Fruit fly (Drosophila melanogaster): Measurements from ENCODE around the gene Rh7.

Rh7 gene

dm6 chr3L:12175382-12175781, at the start of gene Rh7:
Rh7 (minus strand) TSS chr3L:12175482.
- TF ChIP-seq dsx (GFP tag; optimal IDR thresholded peaks at IDR 0.05; ENCODE audit: poor library complexity, severe bottlenecking): no peak
- TF ChIP-seq svp (GFP tag): peak; percentile 27
- no peak for TF ChIP-seq CG8632 (GFP tag; optimal IDR thresholded peaks at IDR 0.05)

- TF ChIP-seq CG34406 (GFP tag; optimal IDR thresholded peaks at IDR 0.05) (no peak), Sox14 (GFP tag; optimal IDR thresholded peaks at IDR 0.05) (no peak), eg (GFP tag; IDR thresholded peaks at IDR 0.05) (0 out of 3 replicates have a peak, but pooled peaks have one; percentile 9), CG7368 (GFP tag; optimal IDR thresholded peaks at IDR 0.05) (no peak), fd85E (GFP tag; optimal IDR thresholded peaks at IDR 0.05) (no peak), CG9139 (GFP tag; optimal IDR thresholded peaks at IDR 0.05) (no peak), Eip78C (GFP tag) (peak; percentile 53), Blimp-1 (GFP tag; optimal IDR thresholded peaks at IDR 0.05) (no peak), CG8632 (GFP tag; optimal IDR thresholded peaks at IDR 0.05) (no peak), CG3919 (GFP tag; optimal IDR thresholded peaks at IDR 0.05) (no peak), dsx (GFP tag; optimal IDR thresholded peaks at IDR 0.05; ENCODE audit: poor library complexity, severe bottlenecking) (no peak), achi (GFP tag; optimal IDR thresholded peaks at IDR 0.05) (no peak), Hr4 (GFP tag; optimal IDR thresholded peaks at IDR 0.05) (peak; percentile 16), CG32006 (GFP tag; optimal IDR thresholded peaks at IDR 0.05) (peak; percentile 52), CG6276 (GFP tag; optimal IDR thresholded peaks at IDR 0.05) (peak; percentile 3), Lpt (GFP tag; optimal IDR thresholded peaks at IDR 0.05) (no peak), lz (GFP tag; optimal IDR thresholded peaks at IDR 0.05) (no peak), dac (GFP tag; optimal IDR thresholded peaks at IDR 0.05) (no peak), CG4318 (GFP tag; optimal IDR thresholded peaks at IDR 0.05) (peak; percentile 10), CG11762 (GFP tag; optimal IDR thresholded peaks at IDR 0.05; ENCODE audit: insufficient read depth) (no peak), CG15336 (GFP tag; IDR thresholded peaks at IDR 0.05) (peak; percentile 21; the same call in 1 of the 2 replicates), Eip75B (GFP tag; optimal IDR thresholded peaks at IDR 0.05) (no peak), esn (GFP tag; optimal IDR thresholded peaks at IDR 0.05) (no peak), Hr38 (GFP tag; optimal IDR thresholded peaks at IDR 0.05) (no peak), OdsH (GFP tag; optimal IDR thresholded peaks at IDR 0.05) (no peak), acj6 (GFP tag; optimal IDR thresholded peaks at IDR 0.05) (no peak), CG8319 (GFP tag; optimal IDR thresholded peaks at IDR 0.05) (no peak), CG8119 (GFP tag; IDR thresholded peaks at IDR 0.05) (peak; percentile 53; the same call in 2 of the 3 replicates), vri (GFP tag; optimal IDR thresholded peaks at IDR 0.05) (no peak), CG1621 (tag; optimal IDR thresholded peaks at IDR 0.05) (no peak)
Measured at dm6 chr3L:12223635-12224016, 48.3 kb upstream of the Rh7 start.

dm6 chr3L:12222945-12223634, 47.8 kb upstream of the Rh7 start:
- TF ChIP-seq CG32006 (GFP tag; optimal IDR thresholded peaks at IDR 0.05) (peak; percentile 17), Ets96B (tag; optimal IDR thresholded peaks at IDR 0.05) (no peak), vri (GFP tag; optimal IDR thresholded peaks at IDR 0.05) (no peak), CG4318 (GFP tag; optimal IDR thresholded peaks at IDR 0.05) (no peak), CG8119 (GFP tag; IDR thresholded peaks at IDR 0.05) (no peak; the same call in 2 of the 3 replicates), CG16779 (tag; optimal IDR thresholded peaks at IDR 0.05) (no peak), Sox102F (GFP tag; optimal IDR thresholded peaks at IDR 0.05) (no peak), fd85E (GFP tag; optimal IDR thresholded peaks at IDR 0.05) (no peak), CG11902 (GFP tag; optimal IDR thresholded peaks at IDR 0.05) (no peak), salr (GFP tag; optimal IDR thresholded peaks at IDR 0.05) (no peak), CG3919 (GFP tag; optimal IDR thresholded peaks at IDR 0.05) (no peak), Ets21C (GFP tag; optimal IDR thresholded peaks at IDR 0.05) (no peak), Hr39 (GFP tag; optimal IDR thresholded peaks at IDR 0.05) (no peak), topi (GFP tag; optimal IDR thresholded peaks at IDR 0.05) (no peak), CG8319 (GFP tag; optimal IDR thresholded peaks at IDR 0.05) (no peak), CG11294 (GFP tag; IDR thresholded peaks at IDR 0.05) (no peak), acj6 (GFP tag; optimal IDR thresholded peaks at IDR 0.05) (peak; percentile 11), CG34406 (GFP tag; optimal IDR thresholded peaks at IDR 0.05) (no peak), ss (GFP tag; optimal IDR thresholded peaks at IDR 0.05) (no peak), Hr4 (GFP tag; optimal IDR thresholded peaks at IDR 0.05) (peak; percentile 33), CG8632 (GFP tag; optimal IDR thresholded peaks at IDR 0.05) (no peak), dac (GFP tag; optimal IDR thresholded peaks at IDR 0.05) (no peak), CG6276 (GFP tag; optimal IDR thresholded peaks at IDR 0.05) (no peak), fd59A (GFP tag; optimal IDR thresholded peaks at IDR 0.05) (no peak), Sox15 (GFP tag; optimal IDR thresholded peaks at IDR 0.05) (no peak), eg (GFP tag; IDR thresholded peaks at IDR 0.05) (peak; percentile 66), dsx (GFP tag; optimal IDR thresholded peaks at IDR 0.05; ENCODE audit: poor library complexity, severe bottlenecking) (no peak), Hr38 (GFP tag; optimal IDR thresholded peaks at IDR 0.05) (no peak), esn (GFP tag; optimal IDR thresholded peaks at IDR 0.05) (no peak), Eip93F (GFP tag; optimal IDR thresholded peaks at IDR 0.05) (no peak), net (GFP tag; optimal IDR thresholded peaks at IDR 0.05) (no peak)
